Worm (Caenorhabditis elegans) whole organism, late embryonic: ENCODE results near the gene ZK662.5.

Source experiments
- K09A11.1 ChIP-seq: sonication (generic microtip); optimal IDR thresholded peaks from 2 replicates; lab custom pipeline; 2017; ENCODE audit warnings: antibody characterized with exemption, mild to moderate bottlenecking, missing genetic modification characterization, missing compliant biosample characterization; ENCODE audit not compliant: insufficient read depth
- ahr-1 ChIP-seq: sonication (generic microtip); optimal IDR thresholded peaks from 2 replicates; lab custom pipeline; 2016; ENCODE audit warnings: missing genetic modification characterization, missing compliant biosample characterization
- che-1 ChIP-seq: sonication (generic microtip); optimal IDR thresholded peaks from 2 replicates; lab custom pipeline; 2016; ENCODE audit warnings: mild to moderate bottlenecking, missing genetic modification characterization, missing compliant biosample characterization
- elt-2 ChIP-seq: sonication (generic microtip); optimal IDR thresholded peaks from 2 replicates; lab custom pipeline; 2016; ENCODE audit warnings: missing genetic modification reagents, missing genetic modification characterization, missing compliant biosample characterization
- fkh-10 ChIP-seq: fragments of 150-350 bp; optimal IDR thresholded peaks from 2 replicates; lab custom pipeline; 2014; ENCODE audit warnings: missing biosample characterization, missing genetic modification reagents, missing genetic modification characterization
- nfya-1 ChIP-seq: sonication (generic microtip); optimal IDR thresholded peaks from 2 replicates; lab custom pipeline; 2017; ENCODE audit warnings: missing genetic modification characterization, mild to moderate bottlenecking, missing compliant biosample characterization, antibody characterized with exemption, moderate library complexity
- nhr-232 ChIP-seq: sonication (generic microtip); optimal IDR thresholded peaks from 2 replicates; lab custom pipeline; 2016; ENCODE audit warnings: missing genetic modification characterization, missing compliant biosample characterization
- pag-3 ChIP-seq: sonication (generic microtip); optimal IDR thresholded peaks from 2 replicates; lab custom pipeline; 2016; ENCODE audit warnings: missing compliant biosample characterization, missing genetic modification characterization, borderline replicate concordance
- pax-1 ChIP-seq: fragments of 150-350 bp; optimal IDR thresholded peaks from 2 replicates; lab custom pipeline; 2014; ENCODE audit warnings: missing biosample characterization, missing genetic modification characterization
- pqm-1 ChIP-seq: sonication (generic microtip); optimal IDR thresholded peaks from 2 replicates; lab custom pipeline; 2016; ENCODE audit warnings: missing genetic modification characterization, missing compliant biosample characterization

ce11 chrX:15772674-15773073 is 51.2 kb downstream of the ZK662.5 start, which contains the start of gene Y7A5A.2:
- TF ChIP-seq pag-3 (tag; lab: Kevin White, UChicago) (no peak), che-1 (no peak), elt-2 (tag; lab: Kevin White, UChicago) (no peak), K09A11.1 (tag; lab: Kevin White, UChicago) (no peak), nfya-1 (tag; lab: Kevin White, UChicago) (no peak), pax-1 (tag; lab: Kevin White, UChicago) (no peak), ahr-1 (no peak), nhr-232 (no peak), fkh-10 (no peak), pqm-1 (no peak)
